Worm (Caenorhabditis elegans): ENCODE data around the gene F44B9.8.

Gene F44B9.8

DNA sequence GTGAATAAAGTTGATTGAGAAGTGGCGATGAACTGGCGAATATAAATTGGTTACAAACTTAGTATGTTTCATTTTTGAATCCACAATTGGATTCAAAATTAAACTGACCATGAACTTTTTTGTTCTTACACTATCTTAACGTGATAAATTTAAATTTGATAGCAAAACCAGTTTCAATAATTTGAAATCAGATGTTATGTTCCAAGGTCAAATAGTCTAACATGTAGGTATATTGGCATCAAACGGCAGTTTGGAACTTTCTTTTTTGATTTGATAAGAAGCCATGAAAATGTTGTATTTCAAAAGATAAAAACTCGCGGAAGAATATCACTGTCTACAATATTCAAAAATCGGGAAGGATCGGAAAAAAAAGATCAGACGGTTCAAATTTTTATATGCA lies 6.6 kb upstream of the F44B9.8 start:
- TF ChIP-seq grh-1 (GFP tag; IDR thresholded peaks at IDR 0.05) (peak; percentile 62), skn-1 (tag; optimal IDR thresholded peaks at IDR 0.05) (no peak), jun-1 (tag; optimal IDR thresholded peaks at IDR 0.05) (no peak), fkh-4 (tag; optimal IDR thresholded peaks at IDR 0.05; ENCODE audit: borderline replicate concordance) (no peak), tbx-2 (tag; optimal IDR thresholded peaks at IDR 0.05) (no peak), isw-1 (GFP tag; IDR thresholded peaks at IDR 0.05) (no peak), nhr-85 (tag) (peak; percentile 78), ces-1 (GFP tag; optimal IDR thresholded peaks at IDR 0.05) (no peak), unc-86 (tag; optimal IDR thresholded peaks at IDR 0.05) (no peak), dpl-1 (GFP tag; optimal IDR thresholded peaks at IDR 0.05) (no peak), nhr-84 (tag; optimal IDR thresholded peaks at IDR 0.05) (no peak), elt-3 (tag; optimal IDR thresholded peaks at IDR 0.05) (peak in 3 of 6 experiments; percentile 28 to 88 (median 64)), mdl-1 (tag; optimal IDR thresholded peaks at IDR 0.05) (no peak), egl-13 (tag; optimal IDR thresholded peaks at IDR 0.05) (no peak), snpc-4 (tag; optimal IDR thresholded peaks at IDR 0.05) (no peak), unc-130 (tag; optimal IDR thresholded peaks at IDR 0.05) (no peak), unc-30 (tag; optimal IDR thresholded peaks at IDR 0.05) (no peak), pag-3 (tag; optimal IDR thresholded peaks at IDR 0.05; ENCODE audit: borderline replicate concordance, insufficient read depth) (no peak), lsy-2 (tag; optimal IDR thresholded peaks at IDR 0.05) (peak in 1 of 2 experiments; percentile 16), C34B4.2 (tag; optimal IDR thresholded peaks at IDR 0.05) (no peak), hpl-2 (GFP tag; optimal IDR thresholded peaks at IDR 0.05) (no peak), swsn-7 (tag; optimal IDR thresholded peaks at IDR 0.05) (no peak), irx-1 (tag; optimal IDR thresholded peaks at IDR 0.05) (no peak), lin-14 (GFP tag; optimal IDR thresholded peaks at IDR 0.05) (peak; percentile 21), blmp-1 (tag; optimal IDR thresholded peaks at IDR 0.05) (peak; percentile 53), nhr-28 (tag; optimal IDR thresholded peaks at IDR 0.05) (no peak)

DNA sequence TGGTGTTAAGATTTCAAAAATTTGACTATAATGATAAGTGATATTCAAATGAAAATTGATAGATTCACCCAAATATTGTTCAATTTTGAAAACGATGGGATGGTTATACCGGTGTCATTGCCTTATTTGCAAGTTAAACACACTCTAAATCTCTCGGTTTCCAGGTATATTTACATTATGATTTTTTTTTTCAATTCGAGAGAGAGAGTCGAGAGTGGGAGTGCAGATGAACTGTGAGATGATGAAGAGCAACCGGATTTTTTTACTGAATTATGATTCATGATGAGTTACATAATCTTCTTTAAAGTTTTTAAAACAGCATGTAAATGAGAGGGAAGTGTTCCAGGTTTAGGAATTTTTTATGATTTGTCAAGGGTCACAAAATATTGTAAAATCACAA lies 4.1 kb upstream of the F44B9.8 start, which contains the start of gene F44B9.10:
TSS of gene F44B9.10 (minus strand) at position 101 of the 400 bp plus-strand sequence.
- TF ChIP-seq nhr-47 (tag; optimal IDR thresholded peaks at IDR 0.05) (no peak), nhr-237 (tag; optimal IDR thresholded peaks at IDR 0.05) (no peak), rnt-1 (tag; optimal IDR thresholded peaks at IDR 0.05) (no peak), jun-1 (tag; optimal IDR thresholded peaks at IDR 0.05) (no peak), ceh-8 (GFP tag; optimal IDR thresholded peaks at IDR 0.05) (no peak), lin-13 (GFP tag; optimal IDR thresholded peaks at IDR 0.05) (no peak), Y116A8C.19 (tag; optimal IDR thresholded peaks at IDR 0.05; ENCODE audit: borderline replicate concordance) (no peak)

DNA sequence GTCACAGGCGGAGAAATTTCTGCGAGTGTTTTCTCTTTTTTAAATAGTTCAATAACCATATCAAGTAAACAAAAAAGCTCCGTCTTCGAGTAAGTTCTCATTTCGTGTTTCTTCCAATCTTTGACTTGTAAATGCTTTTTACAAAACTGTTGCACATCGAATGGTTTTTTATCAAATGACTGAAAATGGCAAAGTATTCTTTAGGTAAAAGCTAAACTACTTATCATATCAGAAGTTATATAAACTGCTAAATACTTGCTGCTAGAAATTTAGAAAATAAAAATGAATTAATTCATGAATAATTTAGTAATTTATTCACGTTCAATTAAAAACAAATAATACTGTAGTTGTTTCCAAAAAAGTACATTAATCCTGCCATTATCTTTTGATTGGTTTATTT lies 1.5 kb upstream of the F44B9.8 start, which contains the start of gene F44B9.9:
TSS of gene F44B9.9 (minus strand) at position 101 of the 400 bp plus-strand sequence.
- no peak for TF ChIP-seq lsy-2 (tag; optimal IDR thresholded peaks at IDR 0.05)
- TF ChIP-seq C34B4.2 (tag; optimal IDR thresholded peaks at IDR 0.05), result no peak
- no peak for TF ChIP-seq tbx-2 (tag; optimal IDR thresholded peaks at IDR 0.05)
- TF ChIP-seq swsn-7 (tag; optimal IDR thresholded peaks at IDR 0.05), result no peak
- TF ChIP-seq nhr-71 (tag; optimal IDR thresholded peaks at IDR 0.05), result no peak
- TF ChIP-seq aha-1 (tag; optimal IDR thresholded peaks at IDR 0.05), result no peak
- TF ChIP-seq unc-98 (GFP tag; IDR thresholded peaks at IDR 0.05), result no peak

DNA sequence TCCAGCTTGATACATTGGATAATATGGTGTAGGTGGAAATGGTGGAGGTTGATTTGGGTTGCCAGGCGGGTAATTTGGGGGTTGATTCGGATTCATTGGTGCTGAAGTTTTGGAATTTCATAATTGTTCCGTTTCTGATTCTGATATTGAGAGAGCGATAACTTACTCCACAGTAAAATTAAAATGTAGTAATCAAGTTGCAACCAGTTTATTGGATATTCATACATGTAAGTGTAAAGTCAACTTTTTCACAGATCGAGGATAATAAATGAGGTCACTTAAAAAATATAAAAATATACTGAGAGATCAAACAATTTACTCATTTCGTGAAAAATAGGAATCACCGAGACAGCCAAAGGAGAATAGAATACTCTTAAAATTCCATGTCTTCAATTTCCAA lies 1.5 kb downstream of the F44B9.8 start, which contains the start of gene mdt-30:
TSS of gene mdt-30 (minus strand) at position 101 of the 400 bp plus-strand sequence.
- TF ChIP-seq hlh-4 (tag; optimal IDR thresholded peaks at IDR 0.05) (no peak), dpl-1 (GFP tag; optimal IDR thresholded peaks at IDR 0.05) (no peak), zip-4 (GFP tag; optimal IDR thresholded peaks at IDR 0.05) (no peak), snpc-4 (tag; optimal IDR thresholded peaks at IDR 0.05) (no peak), ceh-82 (tag; optimal IDR thresholded peaks at IDR 0.05) (no peak), mdl-1 (tag; optimal IDR thresholded peaks at IDR 0.05) (no peak), blmp-1 (tag; optimal IDR thresholded peaks at IDR 0.05) (no peak), Y116A8C.19 (tag; optimal IDR thresholded peaks at IDR 0.05; ENCODE audit: borderline replicate concordance) (no peak), fkh-8 (tag; optimal IDR thresholded peaks at IDR 0.05) (no peak), egl-27 (tag; optimal IDR thresholded peaks at IDR 0.05) (no peak), hlh-17 (GFP tag; optimal IDR thresholded peaks at IDR 0.05; ENCODE audit: borderline replicate concordance) (no peak), lir-3 (tag; optimal IDR thresholded peaks at IDR 0.05; ENCODE audit: poor library complexity) (no peak)
